Worm (Caenorhabditis elegans): ENCODE data around the gene lag-1.

- TF ChIP-seq W03F9.2 (tag; optimal IDR thresholded peaks at IDR 0.05) = no peak
- TF ChIP-seq dao-5 (tag; optimal IDR thresholded peaks at IDR 0.05) = no peak
- no peak for TF ChIP-seq him-1 (tag; optimal IDR thresholded peaks at IDR 0.05)
These were observed 11.6 kb upstream of the lag-1 start, which contains the start of gene ugt-20 for ce11 chrIV:6083550-6084041.
